Worm (Caenorhabditis elegans) whole organism, mixed stage, embryonic: ENCODE measurements around the gene ZK616.5.

Experiments used
- M03D4.4 ChIP-seq: sonication (generic microtip); optimal IDR thresholded peaks from 2 replicates; lab custom pipeline; 2017; ENCODE audit warnings: mild to moderate bottlenecking, missing genetic modification characterization, missing compliant biosample characterization
- blmp-1 ChIP-seq: fragments of 150-350 bp; optimal IDR thresholded peaks from 2 replicates; lab custom pipeline; 2014; ENCODE audit warnings: missing biosample characterization, missing genetic modification characterization
- elt-3 ChIP-seq: fragments of 150-350 bp; optimal IDR thresholded peaks from 2 replicates; lab custom pipeline; 2014; ENCODE audit warnings: missing biosample characterization, missing genetic modification characterization
- lin-13 ChIP-seq: fragments of 150-350 bp; optimal IDR thresholded peaks from 2 replicates; lab custom pipeline; 2014; ENCODE audit warnings: missing biosample characterization, missing genetic modification characterization
- lsy-2 ChIP-seq: fragments of 150-350 bp; optimal IDR thresholded peaks from 2 replicates; lab custom pipeline; 2014; ENCODE audit warnings: missing biosample characterization, missing genetic modification characterization
- nhr-12 ChIP-seq: fragments of 150-350 bp; optimal IDR thresholded peaks from 2 replicates; lab custom pipeline; 2014; ENCODE audit warnings: missing biosample characterization, missing genetic modification characterization
- nhr-2 ChIP-seq: fragments of 150-350 bp; optimal IDR thresholded peaks from 2 replicates; lab custom pipeline; 2014; ENCODE audit warnings: missing biosample characterization, missing genetic modification characterization
- nhr-237 ChIP-seq: fragments of 150-350 bp; optimal IDR thresholded peaks from 2 replicates; lab custom pipeline; 2014; ENCODE audit warnings: missing biosample characterization, missing genetic modification characterization

DNA sequence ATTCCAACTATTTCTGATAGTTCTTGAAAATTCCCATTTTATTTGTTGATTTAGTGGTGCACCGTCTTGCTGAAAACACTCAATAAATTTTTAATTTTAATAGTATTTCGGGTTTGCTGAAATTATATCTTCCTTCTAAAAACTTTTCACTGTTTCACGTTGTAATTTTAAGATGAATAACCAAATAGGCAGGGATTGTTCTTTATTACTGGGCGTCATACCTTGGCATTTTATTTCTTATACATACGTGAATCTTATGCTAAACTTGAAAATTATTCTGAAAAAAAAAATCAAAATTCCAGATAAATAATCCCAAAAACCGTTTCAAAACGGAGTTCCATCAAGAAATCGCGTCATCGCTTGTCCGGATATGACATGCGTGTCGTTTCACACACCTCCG lies 47.0 kb downstream of the ZK616.5 start, which contains the start of gene mgl-3:
- TF ChIP-seq elt-3 (tag; lab: Kevin White, UChicago) (no peak), M03D4.4 (no peak), nhr-2 (tag; lab: Kevin White, UChicago) (no peak), nhr-12 (tag; lab: Kevin White, UChicago) (no peak), lin-13 (tag; lab: Kevin White, UChicago) (no peak), blmp-1 (tag; lab: Kevin White, UChicago) (no peak), lsy-2 (tag; lab: Kevin White, UChicago) (no peak), nhr-237 (tag; lab: Kevin White, UChicago) (no peak)
